Worm (Caenorhabditis elegans) whole organism, late embryonic: ENCODE measurements around the gene clec-57.

Source experiments
- F13H6.1 ChIP-seq: sonication (generic microtip); optimal IDR thresholded peaks from 2 replicates; lab custom pipeline; 2016; ENCODE audit warnings: missing genetic modification characterization, missing compliant biosample characterization
- K02D7.2 ChIP-seq: sonication (generic microtip); optimal IDR thresholded peaks from 2 replicates; lab custom pipeline; 2017; ENCODE audit warnings: mild to moderate bottlenecking, missing genetic modification characterization, missing compliant biosample characterization
- K09A11.1 ChIP-seq: sonication (generic microtip); optimal IDR thresholded peaks from 2 replicates; lab custom pipeline; 2017; ENCODE audit warnings: antibody characterized with exemption, mild to moderate bottlenecking, missing genetic modification characterization, missing compliant biosample characterization; ENCODE audit not compliant: insufficient read depth
- T23F11.4 ChIP-seq: fragments of 200-800 bp; sonication (Bioruptor generic); optimal IDR thresholded peaks from 2 replicates; lab custom pipeline; 2018; ENCODE audit warnings: mild to moderate bottlenecking, missing genetic modification characterization, missing compliant biosample characterization
- ceh-14 ChIP-seq: sonication (generic microtip); optimal IDR thresholded peaks from 2 replicates; lab custom pipeline; 2016; ENCODE audit warnings: missing genotype, missing genetic modification characterization, missing compliant biosample characterization
- ceh-18 ChIP-seq: sonication (generic microtip); optimal IDR thresholded peaks from 2 replicates; lab custom pipeline; 2016; ENCODE audit warnings: missing genetic modification characterization, missing compliant biosample characterization
- ceh-2 ChIP-seq: sonication (generic microtip); optimal IDR thresholded peaks from 2 replicates; lab custom pipeline; 2016; ENCODE audit warnings: missing genotype, missing genetic modification characterization, missing compliant biosample characterization
- ceh-30 ChIP-seq: fragments of 150-350 bp; optimal IDR thresholded peaks from 2 replicates; lab custom pipeline; 2014; ENCODE audit warnings: missing biosample characterization, missing genetic modification characterization
- ceh-31 ChIP-seq: sonication (generic microtip); optimal IDR thresholded peaks from 2 replicates; lab custom pipeline; 2016; ENCODE audit warnings: missing genetic modification characterization, missing compliant biosample characterization
- ceh-34 ChIP-seq: sonication (generic microtip); optimal IDR thresholded peaks from 2 replicates; lab custom pipeline; 2016; ENCODE audit warnings: mild to moderate bottlenecking, missing genetic modification characterization, missing compliant biosample characterization
- ceh-45 ChIP-seq: fragments of 200-800 bp; sonication (Bioruptor generic); IDR thresholded peaks from 2 replicates; pipeline ENCODE4 v1.3.6; 2022; ENCODE audit warnings: missing genetic modification reagents, missing genetic modification characterization, missing compliant biosample characterization
- ceh-48 ChIP-seq: sonication (generic microtip); optimal IDR thresholded peaks from 2 replicates; lab custom pipeline; 2016; ENCODE audit warnings: missing genetic modification characterization, inconsistent platforms, missing compliant biosample characterization
- ceh-6 ChIP-seq: fragments of 200-800 bp; sonication (Bioruptor generic); optimal IDR thresholded peaks from 2 replicates; lab custom pipeline; 2018; ENCODE audit warnings: mild to moderate bottlenecking, missing genetic modification characterization, missing compliant biosample characterization
- ceh-9 ChIP-seq: sonication (generic microtip); optimal IDR thresholded peaks from 2 replicates; lab custom pipeline; 2016; ENCODE audit warnings: mild to moderate bottlenecking, missing genetic modification characterization, inconsistent platforms, missing compliant biosample characterization
- elt-2 ChIP-seq: sonication (generic microtip); optimal IDR thresholded peaks from 2 replicates; lab custom pipeline; 2016; ENCODE audit warnings: missing genetic modification reagents, missing genetic modification characterization, missing compliant biosample characterization
- elt-4 ChIP-seq: sonication (generic microtip); optimal IDR thresholded peaks from 2 replicates; lab custom pipeline; 2016; ENCODE audit warnings: missing genetic modification characterization, missing compliant biosample characterization
- hlh-30 ChIP-seq: sonication (generic microtip); optimal IDR thresholded peaks from 2 replicates; lab custom pipeline; 2017; ENCODE audit warnings: antibody characterized with exemption, missing genetic modification characterization, missing compliant biosample characterization; ENCODE audit not compliant: insufficient read depth
- hlh-8 ChIP-seq: sonication (generic microtip); optimal IDR thresholded peaks from 2 replicates; lab custom pipeline; 2016; ENCODE audit warnings: missing genotype, missing genetic modification characterization, missing compliant biosample characterization
- madf-2 ChIP-seq: sonication (generic microtip); optimal IDR thresholded peaks from 2 replicates; lab custom pipeline; 2017; ENCODE audit warnings: missing genetic modification characterization, missing compliant biosample characterization
- nfya-1 ChIP-seq: sonication (generic microtip); optimal IDR thresholded peaks from 2 replicates; lab custom pipeline; 2017; ENCODE audit warnings: missing genetic modification characterization, mild to moderate bottlenecking, missing compliant biosample characterization, antibody characterized with exemption, moderate library complexity
- npax-4 ChIP-seq: sonication (generic microtip); optimal IDR thresholded peaks from 2 replicates; lab custom pipeline; 2016; ENCODE audit warnings: missing genetic modification characterization, missing compliant biosample characterization
- pat-9 ChIP-seq: fragments of 200-800 bp; sonication (Bioruptor generic); optimal IDR thresholded peaks from 2 replicates; lab custom pipeline; 2018; ENCODE audit warnings: mild to moderate bottlenecking, missing genetic modification characterization, moderate library complexity, missing compliant biosample characterization
- ref-2 ChIP-seq: sonication (generic microtip); optimal IDR thresholded peaks from 2 replicates; lab custom pipeline; 2016; ENCODE audit warnings: missing genetic modification characterization, missing compliant biosample characterization
- sox-2 ChIP-seq: fragments of 200-800 bp; sonication (Bioruptor generic); IDR thresholded peaks from 2 replicates; pipeline ENCODE4 v1.3.6; 2022; ENCODE audit warnings: missing genetic modification reagents, missing genetic modification characterization, missing compliant biosample characterization
- sox-4 ChIP-seq: sonication (generic microtip); optimal IDR thresholded peaks from 2 replicates; lab custom pipeline; 2017; ENCODE audit warnings: mild to moderate bottlenecking, missing genetic modification characterization, inconsistent platforms, missing compliant biosample characterization
- tbx-2 ChIP-seq: sonication (generic microtip); optimal IDR thresholded peaks from 2 replicates; lab custom pipeline; 2016; ENCODE audit warnings: missing genetic modification characterization, missing compliant biosample characterization
- tbx-7 ChIP-seq: sonication (generic microtip); optimal IDR thresholded peaks from 2 replicates; lab custom pipeline; 2016; ENCODE audit warnings: missing genotype, missing genetic modification characterization, missing compliant biosample characterization
- unc-42 ChIP-seq: sonication (generic microtip); optimal IDR thresholded peaks from 2 replicates; lab custom pipeline; 2016; ENCODE audit warnings: missing genotype, missing genetic modification characterization, missing compliant biosample characterization
- unc-55 ChIP-seq: sonication (generic microtip); optimal IDR thresholded peaks from 2 replicates; lab custom pipeline; 2017; ENCODE audit warnings: missing biosample characterization, missing genetic modification reagents, missing genetic modification characterization
- unc-86 ChIP-seq: sonication (generic microtip); optimal IDR thresholded peaks from 2 replicates; lab custom pipeline; 2016; ENCODE audit warnings: missing genetic modification characterization, missing compliant biosample characterization
- zip-5 ChIP-seq: sonication (generic microtip); optimal IDR thresholded peaks from 2 replicates; lab custom pipeline; 2016; ENCODE audit warnings: missing genetic modification characterization, missing compliant biosample characterization
- ztf-16 ChIP-seq: sonication (generic microtip); optimal IDR thresholded peaks from 2 replicates; lab custom pipeline; 2017; ENCODE audit warnings: missing genetic modification characterization, missing compliant biosample characterization

clec-57 gene

ce11 chrV:14423268-14423667, 45.8 kb upstream of the clec-57 start, which contains the start of gene rpoa-12 (continued):
- TF ChIP-seq unc-55 (GFP tag; lab: Kevin White, UChicago), result no peak
- no peak for TF ChIP-seq ceh-45
- no peak for TF ChIP-seq pat-9 (tag; lab: Kevin White, UChicago)
- no peak for TF ChIP-seq ceh-9 (tag; lab: Kevin White, UChicago)
- peak; percentile 62 for TF ChIP-seq ceh-2 (tag; lab: Kevin White, UChicago)
- peak; percentile 50 for TF ChIP-seq ref-2 (tag; lab: Kevin White, UChicago)
- peak; percentile 49 for TF ChIP-seq unc-42 (tag; lab: Kevin White, UChicago)
- no peak for TF ChIP-seq F13H6.1 (tag; lab: Kevin White, UChicago)
- no peak for TF ChIP-seq ceh-30 (tag; lab: Kevin White, UChicago)
- no peak for TF ChIP-seq K02D7.2 (tag; lab: Kevin White, UChicago)
- TF ChIP-seq npax-4 (tag; lab: Kevin White, UChicago), result no peak
- TF ChIP-seq nfya-1 (tag; lab: Kevin White, UChicago), result no peak
- no peak for TF ChIP-seq elt-4
- no peak for TF ChIP-seq ztf-16 (tag; lab: Kevin White, UChicago)
- TF ChIP-seq sox-2 (GFP tag; lab: Robert Waterston, UW), result no peak

- TF ChIP-seq unc-86 (tag; lab: Kevin White, UChicago), result peak; percentile 10
- TF ChIP-seq ceh-18, result no peak
- peak; percentile 26 for TF ChIP-seq K09A11.1
- TF ChIP-seq elt-2 (tag; lab: Kevin White, UChicago), result peak; percentile 6
- peak; percentile 66 for TF ChIP-seq ceh-14 (tag; lab: Kevin White, UChicago)
- peak; percentile 25 for TF ChIP-seq ceh-31
- no peak for TF ChIP-seq madf-2 (tag; lab: Kevin White, UChicago)
- peak; percentile 36 for TF ChIP-seq tbx-2 (tag; lab: Kevin White, UChicago)
- TF ChIP-seq ceh-34 (tag; lab: Kevin White, UChicago), result peak; percentile 15
- TF ChIP-seq sox-4 (tag; lab: Kevin White, UChicago), result no peak
- no peak for TF ChIP-seq ceh-6 (GFP tag; lab: Kevin White, UChicago)
- TF ChIP-seq zip-5 (tag; lab: Kevin White, UChicago), result peak; percentile 13
- no peak for TF ChIP-seq hlh-30 (tag; lab: Kevin White, UChicago)
- peak; percentile 44 for TF ChIP-seq nfya-1 (tag; lab: Kevin White, UChicago)
Measured at ce11 chrV:14424958-14425492, 44.0 kb upstream of the clec-57 start, which contains the start of gene rrsr-1. rrsr-1 (minus strand) TSS chrV:14425008.

- no peak for TF ChIP-seq hlh-8
- peak; percentile 26 for TF ChIP-seq sox-2 (GFP tag; lab: Robert Waterston, UW)
- no peak for TF ChIP-seq tbx-7 (tag; lab: Kevin White, UChicago)
Measured at ce11 chrV:14426013-14426412, 43.0 kb upstream of the clec-57 start.

ce11 chrV:14427069-14427825, 41.8 kb upstream of the clec-57 start:
- peak; percentile 23 for TF ChIP-seq ceh-31
- peak; percentile 47; the same call in 1 of the 2 replicates for TF ChIP-seq sox-2 (GFP tag; lab: Robert Waterston, UW)
- TF ChIP-seq unc-42 (tag; lab: Kevin White, UChicago), result peak; percentile 21
- TF ChIP-seq T23F11.4 (GFP tag; lab: Kevin White, UChicago), result no peak

DNA sequence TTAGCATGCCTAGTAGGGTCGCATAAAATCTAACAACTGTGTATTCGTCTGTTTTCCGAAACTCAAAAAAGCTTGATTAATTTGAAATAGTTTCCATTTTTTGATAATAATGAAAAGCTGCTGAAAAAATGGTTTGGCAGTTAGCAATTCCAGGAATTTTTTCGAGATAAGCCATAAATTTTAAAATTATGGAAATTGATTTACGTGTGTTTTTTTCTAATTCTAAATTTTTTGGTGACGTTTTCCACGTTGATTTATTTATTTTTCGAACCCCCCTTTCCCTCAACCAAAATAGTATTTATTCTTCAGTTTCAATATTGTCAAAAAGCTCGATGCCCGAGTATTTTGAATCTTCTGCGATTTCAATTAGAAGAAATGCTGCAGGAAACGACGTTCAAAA, 40.2 kb upstream of the clec-57 start, which contains the start of gene F23B12.1:
TSS of gene F23B12.1 (plus strand) at position 301 of the 400 bp plus-strand sequence.
- TF ChIP-seq ceh-48 (tag; lab: Kevin White, UChicago) (no peak), ceh-45 (no peak)
